Worm (Caenorhabditis elegans): ENCODE data around the gene R04D3.4.

R04D3.4 gene

DNA sequence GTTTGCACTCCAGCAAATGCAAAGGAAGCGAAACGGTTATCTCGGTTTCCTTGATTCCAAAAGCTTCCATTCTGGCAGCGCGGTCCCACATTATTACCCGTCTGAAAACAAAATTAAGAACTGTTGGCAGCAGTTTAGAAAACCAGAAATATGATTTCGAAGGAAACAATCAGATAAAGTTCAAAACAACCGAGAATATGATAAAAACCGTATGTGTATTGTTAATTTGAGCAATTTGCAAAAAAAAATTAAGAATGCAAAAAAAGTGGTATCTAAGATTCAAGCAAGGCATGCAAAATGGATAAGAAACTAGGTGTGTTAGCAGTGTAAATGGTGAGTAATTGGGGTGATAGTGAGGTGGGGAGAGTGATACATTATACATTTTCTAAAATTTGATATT lies at the start of gene R04D3.4:
R04D3.4 (minus strand) TSS at position 101 of the 400 bp plus-strand sequence.
- no peak for TF ChIP-seq dao-5 (tag; optimal IDR thresholded peaks at IDR 0.05)
- no peak for TF ChIP-seq W03F9.2 (tag; optimal IDR thresholded peaks at IDR 0.05)
- TF ChIP-seq him-1 (tag; optimal IDR thresholded peaks at IDR 0.05), result no peak

DNA sequence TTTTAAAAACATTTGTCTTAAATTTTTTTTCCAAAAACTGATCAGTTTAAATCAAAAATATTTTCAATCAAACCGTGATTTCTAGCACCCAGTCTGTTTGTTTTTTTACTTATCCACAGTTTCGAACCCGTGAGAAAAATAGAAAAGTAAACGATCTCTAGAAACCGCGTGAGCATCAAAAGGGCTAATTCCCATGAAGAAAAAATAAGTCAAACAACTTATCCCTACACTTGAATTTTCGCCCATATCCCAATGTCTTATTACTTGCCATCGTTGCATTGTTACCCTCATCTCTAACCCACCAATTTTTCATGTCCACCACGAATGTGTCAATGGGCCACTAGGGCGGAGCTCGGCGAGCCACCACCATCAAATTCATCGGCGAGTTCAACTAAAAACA lies 49.1 kb upstream of the R04D3.4 start, which contains the start of gene ptr-24:
ptr-24 (plus strand) TSS at position 301 of the 400 bp plus-strand sequence.
- TF ChIP-seq him-1 (tag; optimal IDR thresholded peaks at IDR 0.05) (no peak), dao-5 (tag; optimal IDR thresholded peaks at IDR 0.05) (no peak), W03F9.2 (tag; optimal IDR thresholded peaks at IDR 0.05) (no peak)

DNA sequence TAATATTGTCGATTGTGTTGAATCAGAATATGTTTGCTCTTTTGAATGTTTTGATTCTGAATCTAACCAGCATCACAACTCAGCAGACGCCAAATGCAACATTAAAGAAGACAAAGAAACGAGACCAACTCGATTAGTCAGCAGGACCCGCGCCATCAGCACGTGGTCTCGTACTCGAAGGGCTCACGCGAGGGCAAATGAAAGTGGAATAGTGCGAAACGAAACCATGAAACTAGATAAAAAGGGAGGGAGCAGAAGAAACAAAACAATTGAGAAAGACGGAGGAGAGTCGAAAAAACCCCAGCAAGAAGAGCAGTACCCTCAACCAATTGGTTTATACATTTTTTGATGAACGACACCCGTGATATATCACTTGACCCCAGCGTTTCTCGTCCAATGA lies 48.4 kb upstream of the R04D3.4 start:
- TF ChIP-seq dao-5 (tag; optimal IDR thresholded peaks at IDR 0.05), result no peak
- no peak for TF ChIP-seq him-1 (tag; optimal IDR thresholded peaks at IDR 0.05)
- TF ChIP-seq W03F9.2 (tag; optimal IDR thresholded peaks at IDR 0.05), result no peak

DNA sequence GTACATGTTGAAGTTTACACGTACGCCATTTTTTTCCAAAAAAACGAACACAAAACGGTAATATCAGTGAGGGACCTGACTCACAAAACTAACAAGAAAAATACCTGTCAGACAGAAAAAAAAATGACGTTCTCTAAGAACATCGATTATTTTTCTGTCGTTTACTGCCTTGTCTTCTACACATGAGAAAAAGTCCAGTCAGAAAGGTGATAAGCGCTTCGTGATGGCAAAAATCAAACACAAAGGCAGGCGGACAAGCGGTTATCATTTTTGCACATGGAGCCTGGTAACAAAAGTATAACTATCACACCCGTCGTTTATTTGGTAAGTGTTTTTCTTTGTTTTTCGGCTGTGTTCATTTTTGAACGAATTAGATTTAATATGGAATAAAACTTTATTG lies 45.2 kb upstream of the R04D3.4 start, which contains the start of gene F46G10.4:
F46G10.4 (plus strand) TSS at position 212 of the 400 bp plus-strand sequence.
- TF ChIP-seq him-1 (tag; optimal IDR thresholded peaks at IDR 0.05) (no peak), dao-5 (tag; optimal IDR thresholded peaks at IDR 0.05) (no peak), W03F9.2 (tag; optimal IDR thresholded peaks at IDR 0.05) (peak; percentile 13)

DNA sequence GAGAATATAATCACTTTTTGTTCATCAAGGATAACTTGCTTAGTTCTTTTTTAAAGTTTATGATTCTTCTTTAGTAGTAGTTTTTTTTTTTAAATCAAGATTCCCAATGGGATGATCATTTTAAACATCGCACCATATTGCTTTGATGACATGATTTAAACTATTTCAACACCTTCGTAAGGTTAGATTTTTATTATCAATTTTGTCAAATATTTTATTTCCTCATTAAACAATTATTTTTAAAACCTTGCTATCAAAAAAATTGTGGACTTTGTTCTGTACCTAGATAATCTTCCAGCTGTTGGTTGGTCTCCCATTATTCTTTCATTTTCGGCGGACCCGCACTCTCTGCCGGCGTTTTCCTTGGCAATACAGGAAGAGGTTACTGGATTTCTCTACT lies 42.8 kb upstream of the R04D3.4 start, which contains the start of gene sir-2.3:
sir-2.3 (plus strand) TSS at position 301 of the 400 bp plus-strand sequence.
- no peak for TF ChIP-seq dao-5 (tag; optimal IDR thresholded peaks at IDR 0.05)
- no peak for TF ChIP-seq W03F9.2 (tag; optimal IDR thresholded peaks at IDR 0.05)
- no peak for TF ChIP-seq him-1 (tag; optimal IDR thresholded peaks at IDR 0.05)

DNA sequence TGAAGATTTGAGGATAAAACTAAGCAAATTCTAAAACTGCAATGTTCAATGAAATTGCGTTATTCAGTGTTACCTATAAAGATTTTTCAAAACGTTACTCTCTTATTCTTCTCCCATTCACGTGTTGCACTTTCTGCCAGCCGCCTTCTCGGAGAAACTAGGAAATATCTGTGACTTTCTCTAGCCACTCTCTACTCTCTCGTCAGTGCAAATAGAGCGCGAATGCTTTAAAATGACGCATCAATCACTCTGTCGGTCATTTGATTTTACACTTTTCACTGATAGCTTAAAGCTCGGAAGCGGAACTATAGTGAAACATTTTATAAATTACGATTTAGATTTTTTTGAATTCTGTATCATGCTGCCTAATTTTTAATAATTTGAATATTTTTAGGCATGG lies 40.3 kb upstream of the R04D3.4 start:
- TF ChIP-seq dao-5 (tag; optimal IDR thresholded peaks at IDR 0.05) (no peak), him-1 (tag; optimal IDR thresholded peaks at IDR 0.05) (no peak), W03F9.2 (tag; optimal IDR thresholded peaks at IDR 0.05) (peak; percentile 63)

DNA sequence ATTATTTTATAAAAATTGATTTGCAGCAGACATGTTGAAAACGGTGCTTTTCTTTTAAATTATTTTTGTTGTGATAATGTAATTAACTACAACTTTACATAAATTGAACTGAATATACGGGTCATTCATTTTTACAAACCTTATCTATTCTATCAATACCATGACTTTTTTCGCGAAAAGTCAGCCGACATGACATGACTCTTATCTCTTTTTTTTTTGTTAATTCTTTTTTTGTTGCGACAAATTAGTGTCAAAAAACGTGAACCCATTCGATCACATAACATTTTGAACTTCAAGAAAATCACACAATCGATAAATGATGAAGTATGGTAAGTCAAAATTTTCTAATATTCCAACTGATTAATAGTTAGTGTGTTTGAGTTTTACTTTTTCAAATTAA lies 39.4 kb upstream of the R04D3.4 start, which contains the start of gene sir-2.2:
sir-2.2 (plus strand) TSS at position 34 of the 400 bp plus-strand sequence.
- TF ChIP-seq W03F9.2 (tag; optimal IDR thresholded peaks at IDR 0.05), result no peak
- no peak for TF ChIP-seq dao-5 (tag; optimal IDR thresholded peaks at IDR 0.05)
- TF ChIP-seq him-1 (tag; optimal IDR thresholded peaks at IDR 0.05), result no peak

DNA sequence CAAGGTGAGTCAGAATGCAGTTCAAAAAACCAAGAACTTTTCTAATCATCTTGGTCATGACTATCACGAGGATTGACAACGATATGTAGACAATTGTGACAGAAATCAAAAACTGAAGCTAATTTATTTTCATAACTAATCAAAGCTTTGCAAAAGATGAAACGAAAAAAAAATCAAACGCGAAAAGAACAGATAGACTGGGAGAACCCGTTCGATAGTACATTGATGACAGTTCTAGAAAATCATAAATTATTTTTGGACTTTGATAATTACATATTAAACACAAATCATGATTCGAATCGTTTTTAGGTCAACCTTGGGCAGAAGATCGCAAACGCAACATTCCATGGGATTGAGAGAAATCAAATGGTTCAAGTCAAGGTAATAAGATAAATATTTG lies 36.4 kb upstream of the R04D3.4 start:
- TF ChIP-seq W03F9.2 (tag; optimal IDR thresholded peaks at IDR 0.05) (no peak), dao-5 (tag; optimal IDR thresholded peaks at IDR 0.05) (no peak), him-1 (tag; optimal IDR thresholded peaks at IDR 0.05) (no peak)

DNA sequence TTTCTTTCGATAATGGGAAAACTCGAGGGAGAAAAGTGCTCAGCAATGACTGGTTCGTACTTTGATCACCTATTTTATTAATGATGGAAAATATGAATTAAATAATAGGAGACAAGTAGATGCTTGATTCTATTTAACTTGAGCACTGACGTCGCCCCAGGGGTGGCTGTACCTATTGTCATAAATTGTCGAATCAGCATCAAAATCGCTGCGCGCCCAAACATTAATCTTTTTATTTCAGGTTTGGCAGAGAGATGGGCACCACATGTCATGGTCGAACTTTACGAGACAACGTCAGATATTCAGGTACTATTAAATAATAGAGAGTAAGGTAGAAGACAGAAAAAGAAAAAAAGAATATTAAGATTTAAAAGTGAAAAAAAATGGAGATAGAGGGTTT lies 35.7 kb upstream of the R04D3.4 start:
- TF ChIP-seq W03F9.2 (tag; optimal IDR thresholded peaks at IDR 0.05), result no peak
- no peak for TF ChIP-seq him-1 (tag; optimal IDR thresholded peaks at IDR 0.05)
- no peak for TF ChIP-seq dao-5 (tag; optimal IDR thresholded peaks at IDR 0.05)

DNA sequence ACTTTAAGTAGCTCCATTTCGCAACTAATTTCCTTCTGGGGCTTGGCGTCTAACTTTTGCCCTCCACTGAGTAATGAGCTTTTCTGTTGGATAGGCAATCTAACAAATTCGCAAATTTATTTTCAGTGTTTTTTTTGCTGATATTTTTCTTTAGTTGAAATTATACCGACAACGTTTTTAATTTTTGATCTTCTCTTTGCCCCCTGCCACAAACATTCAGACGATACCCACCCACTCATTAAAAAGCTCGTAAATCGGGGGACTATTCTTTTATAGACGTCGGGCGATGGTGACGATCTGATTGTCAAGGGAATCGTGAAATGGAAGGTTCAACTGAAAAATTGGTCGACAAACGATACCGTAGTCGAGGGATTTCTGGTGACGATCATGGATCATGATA lies 35.1 kb upstream of the R04D3.4 start:
- TF ChIP-seq W03F9.2 (tag; optimal IDR thresholded peaks at IDR 0.05), result no peak
- no peak for TF ChIP-seq him-1 (tag; optimal IDR thresholded peaks at IDR 0.05)
- no peak for TF ChIP-seq dao-5 (tag; optimal IDR thresholded peaks at IDR 0.05)

DNA sequence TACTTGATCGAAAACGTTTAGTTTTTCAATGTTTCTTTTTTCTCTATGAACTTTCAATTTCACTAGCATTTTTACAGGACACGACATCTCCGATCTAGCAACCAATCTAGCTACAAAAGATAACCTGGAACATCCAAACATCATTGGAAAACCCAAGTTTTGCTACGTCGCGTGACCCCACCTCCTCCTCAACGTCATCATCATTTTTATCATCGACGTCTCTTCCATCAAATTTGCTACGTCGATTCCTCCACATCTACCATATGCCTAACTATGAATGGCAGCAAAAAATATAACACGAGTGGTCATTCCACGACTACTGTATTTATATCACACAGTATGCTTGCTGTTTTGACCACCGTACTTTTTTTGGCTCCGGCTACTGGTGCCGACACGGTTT lies 34.3 kb upstream of the R04D3.4 start, which contains the start of gene F46G10.2:
F46G10.2 (plus strand) TSS at position 78 of the 400 bp plus-strand sequence.
- TF ChIP-seq W03F9.2 (tag; optimal IDR thresholded peaks at IDR 0.05), result no peak
- TF ChIP-seq dao-5 (tag; optimal IDR thresholded peaks at IDR 0.05), result no peak
- TF ChIP-seq him-1 (tag; optimal IDR thresholded peaks at IDR 0.05), result no peak

DNA sequence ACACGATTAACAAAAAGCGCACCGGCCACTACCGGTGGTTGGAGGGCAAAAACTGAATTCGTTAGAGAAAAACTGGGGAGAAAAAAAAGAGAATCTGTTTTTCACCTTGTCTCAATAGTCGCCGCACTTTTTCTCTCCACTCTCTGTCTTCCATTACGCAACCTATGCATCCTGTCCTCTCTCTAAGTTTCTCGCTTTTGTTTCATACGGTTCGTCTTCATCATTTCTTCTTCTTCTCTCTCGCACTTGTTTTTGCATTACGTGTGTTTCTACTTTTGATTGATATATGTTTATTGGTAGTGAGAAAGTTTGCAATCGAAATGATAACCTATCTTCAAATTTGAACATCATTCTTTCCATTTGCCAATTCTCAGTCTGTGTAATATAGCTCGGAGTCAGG lies 32.0 kb upstream of the R04D3.4 start:
- TF ChIP-seq W03F9.2 (tag; optimal IDR thresholded peaks at IDR 0.05) (no peak), him-1 (tag; optimal IDR thresholded peaks at IDR 0.05) (no peak), dao-5 (tag; optimal IDR thresholded peaks at IDR 0.05) (no peak)

DNA sequence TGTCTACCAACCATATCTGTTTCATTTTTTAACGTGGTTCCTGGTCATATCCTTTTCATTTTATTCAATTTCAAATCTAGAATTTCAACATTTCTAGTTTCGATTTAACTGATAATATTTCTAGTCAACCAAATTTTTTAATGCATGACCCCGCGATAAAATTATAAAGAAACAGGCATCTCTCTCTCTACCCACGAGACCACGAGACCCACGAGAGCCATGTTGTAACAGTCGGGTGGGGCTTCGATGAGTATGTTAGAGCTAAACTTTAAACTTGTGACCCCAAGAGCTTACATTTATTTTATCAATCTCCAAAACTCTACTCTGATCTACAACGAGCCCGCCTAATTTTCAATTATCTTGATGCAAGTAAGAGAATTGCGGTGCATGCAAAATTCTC lies 29.7 kb upstream of the R04D3.4 start:
- TF ChIP-seq W03F9.2 (tag; optimal IDR thresholded peaks at IDR 0.05) (no peak), dao-5 (tag; optimal IDR thresholded peaks at IDR 0.05) (no peak), him-1 (tag; optimal IDR thresholded peaks at IDR 0.05) (no peak)

DNA sequence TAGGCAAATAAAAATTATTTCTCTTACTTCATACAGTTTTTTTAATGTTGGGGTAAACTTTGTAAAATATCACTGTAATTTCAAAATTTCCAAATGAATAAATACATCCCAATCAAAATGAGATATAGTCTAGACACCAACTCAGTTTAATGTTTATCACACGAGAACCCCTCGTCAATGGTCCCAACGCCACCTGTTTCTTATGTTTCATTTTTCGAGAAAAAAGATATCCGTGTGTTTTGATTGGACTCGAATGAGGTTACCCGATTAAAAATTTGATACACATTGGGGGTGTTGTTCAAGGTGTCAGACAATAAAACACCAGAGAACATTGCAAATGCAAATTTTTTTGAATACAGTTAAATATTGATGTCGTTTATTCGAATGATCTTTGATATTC lies 28.9 kb upstream of the R04D3.4 start:
- no peak for TF ChIP-seq him-1 (tag; optimal IDR thresholded peaks at IDR 0.05)
- TF ChIP-seq W03F9.2 (tag; optimal IDR thresholded peaks at IDR 0.05), result no peak
- TF ChIP-seq dao-5 (tag; optimal IDR thresholded peaks at IDR 0.05), result no peak

DNA sequence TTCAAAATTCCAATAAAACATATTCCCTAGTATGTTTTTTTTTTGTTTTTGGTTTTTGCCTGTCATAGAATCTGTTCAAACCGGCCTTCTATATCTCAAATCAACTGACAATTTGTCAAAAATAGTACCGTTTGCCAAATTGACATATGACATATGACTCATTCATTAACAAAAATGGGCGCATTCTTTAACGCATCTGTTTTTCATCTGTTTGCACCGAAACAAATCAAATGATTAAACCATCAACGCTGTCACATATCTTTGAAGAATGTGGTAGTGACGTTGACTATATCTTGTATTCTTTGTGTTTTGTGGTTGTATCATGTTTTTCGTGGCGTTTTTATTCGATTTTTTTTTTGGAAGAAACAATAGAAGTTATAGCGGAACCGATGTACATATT lies 26.5 kb upstream of the R04D3.4 start:
- TF ChIP-seq dao-5 (tag; optimal IDR thresholded peaks at IDR 0.05) (no peak), W03F9.2 (tag; optimal IDR thresholded peaks at IDR 0.05) (no peak), him-1 (tag; optimal IDR thresholded peaks at IDR 0.05) (no peak)

All from whole organism, L4/young adult.